Fruit fly (Drosophila melanogaster) whole organism, embryonic: ENCODE data around the gene Dpy-30L1.

Experiments used
- CG10543 ChIP-seq: fragments of 200-800 bp; sonication (Bioruptor generic); optimal IDR thresholded peaks from 3 replicates; lab custom pipeline; 2017; ENCODE audit warnings: missing biosample characterization, mild to moderate bottlenecking, missing genetic modification characterization, moderate library complexity
- CG11398 ChIP-seq: fragments of 200-800 bp; sonication (Bioruptor generic); optimal IDR thresholded peaks from 2 replicates; lab custom pipeline; 2016; ENCODE audit warnings: missing biosample characterization, missing genetic modification characterization
- CG14860 ChIP-seq: fragments of 200-800 bp; sonication (Bioruptor generic); IDR thresholded peaks from 3 replicates; pipeline ENCODE4 v1.3.6; 2022; ENCODE audit warnings: missing biosample characterization, missing genetic modification characterization; ENCODE audit not compliant: partially characterized antibody
- CG1602 ChIP-seq: fragments of 200-800 bp; sonication (Bioruptor generic); optimal IDR thresholded peaks from 3 replicates; lab custom pipeline; 2016; ENCODE audit warnings: missing biosample characterization, missing genetic modification characterization
- CG2120 ChIP-seq: fragments of 200-800 bp; sonication (Bioruptor generic); optimal IDR thresholded peaks from 3 replicates; lab custom pipeline; 2016; ENCODE audit warnings: missing biosample characterization, missing genetic modification characterization
- CG2202 ChIP-seq: fragments of 200-800 bp; sonication (Bioruptor generic); optimal IDR thresholded peaks from 2 replicates; lab custom pipeline; 2018; ENCODE audit warnings: missing biosample characterization, mild to moderate bottlenecking, missing genetic modification characterization
- CG2678 ChIP-seq: fragments of 200-800 bp; sonication (Bioruptor generic); optimal IDR thresholded peaks from 3 replicates; lab custom pipeline; 2019; ENCODE audit warnings: missing biosample characterization, mild to moderate bottlenecking, missing genetic modification characterization, moderate library complexity
- CG30020 ChIP-seq: fragments of 200-800 bp; optimal IDR thresholded peaks from 2 replicates; lab custom pipeline; 2019; ENCODE audit warnings: missing biosample characterization, mild to moderate bottlenecking, missing genetic modification characterization, moderate library complexity
- CG31365 ChIP-seq: fragments of 200-800 bp; sonication (Bioruptor generic); optimal IDR thresholded peaks from 2 replicates; lab custom pipeline; 2018; ENCODE audit warnings: missing biosample characterization, mild to moderate bottlenecking, missing genetic modification characterization
- CG34224 ChIP-seq: fragments of 200-800 bp; sonication (Bioruptor generic); IDR thresholded peaks from 3 replicates; pipeline ENCODE4 v1.3.6; 2022; ENCODE audit warnings: missing biosample characterization, missing genetic modification characterization; ENCODE audit not compliant: partially characterized antibody
- CG4328 ChIP-seq: fragments of 200-800 bp; sonication (Bioruptor generic); optimal IDR thresholded peaks from 3 replicates; lab custom pipeline; 2017; ENCODE audit warnings: missing biosample characterization, missing genetic modification reagents, missing genetic modification characterization
- CG43689 ChIP-seq: fragments of 200-800 bp; sonication (Bioruptor generic); IDR thresholded peaks from 2 replicates; pipeline ENCODE4 v1.3.6; 2022; ENCODE audit warnings: missing biosample characterization, missing genetic modification characterization
- CG5180 ChIP-seq: fragments of 200-800 bp; sonication (Bioruptor generic); optimal IDR thresholded peaks from 3 replicates; lab custom pipeline; 2017; ENCODE audit warnings: missing biosample characterization, missing genetic modification characterization, mild to moderate bottlenecking, moderate library complexity, missing genetic modification reagents
- CG5245 ChIP-seq: fragments of 200-800 bp; sonication (Bioruptor generic); optimal IDR thresholded peaks from 3 replicates; lab custom pipeline; 2016; ENCODE audit warnings: missing biosample characterization, missing genetic modification characterization
- CG6254 ChIP-seq: fragments of 200-800 bp; sonication (Bioruptor generic); optimal IDR thresholded peaks from 3 replicates; lab custom pipeline; 2017; ENCODE audit warnings: mild to moderate bottlenecking, missing biosample characterization, missing genetic modification reagents, missing genetic modification characterization
- CG7372 ChIP-seq: fragments of 200-800 bp; sonication (Bioruptor generic); IDR thresholded peaks from 2 replicates; pipeline ENCODE4 v1.3.6; 2022; ENCODE audit warnings: missing biosample characterization, missing genetic modification characterization
- CG7987 ChIP-seq: fragments of 200-800 bp; sonication (Bioruptor generic); optimal IDR thresholded peaks from 2 replicates; lab custom pipeline; 2018; ENCODE audit warnings: missing biosample characterization, mild to moderate bottlenecking, missing genetic modification characterization, moderate library complexity
- CG9437 ChIP-seq: fragments of 200-800 bp; sonication (Bioruptor generic); optimal IDR thresholded peaks from 2 replicates; lab custom pipeline; 2018; ENCODE audit warnings: missing biosample characterization, mild to moderate bottlenecking, missing genetic modification characterization
- CG9609 ChIP-seq: fragments of 200-800 bp; sonication (Bioruptor generic); optimal IDR thresholded peaks from 3 replicates; lab custom pipeline; 2016; ENCODE audit warnings: missing biosample characterization, missing genetic modification characterization
- E2f1 ChIP-seq: fragments of 200-800 bp; sonication (Bioruptor generic); IDR thresholded peaks from 2 replicates; pipeline ENCODE4 v1.3.6; 2022; ENCODE audit warnings: missing biosample characterization, missing genetic modification characterization
- Hmx ChIP-seq: fragments of 200-800 bp; sonication (Bioruptor generic); optimal IDR thresholded peaks from 2 replicates; lab custom pipeline; 2016; ENCODE audit warnings: missing biosample characterization, missing genetic modification characterization
- Hsf ChIP-seq: fragments of 200-800 bp; sonication (Bioruptor generic); optimal IDR thresholded peaks from 3 replicates; lab custom pipeline; 2016; ENCODE audit warnings: missing biosample characterization, missing genetic modification characterization
- MBD-R2 ChIP-seq: fragments of 200-800 bp; sonication (Bioruptor generic); IDR thresholded peaks from 2 replicates; pipeline ENCODE4 v1.3.6; 2022; ENCODE audit warnings: missing biosample characterization, missing genetic modification characterization
- Max ChIP-seq: fragments of 200-800 bp; sonication (Bioruptor generic); optimal IDR thresholded peaks from 2 replicates; lab custom pipeline; 2016; ENCODE audit warnings: missing biosample characterization, mild to moderate bottlenecking, missing genetic modification characterization
- NC2α ChIP-seq: fragments of 200-800 bp; sonication (Bioruptor generic); optimal IDR thresholded peaks from 2 replicates; lab custom pipeline; 2016; ENCODE audit warnings: missing biosample characterization, missing genetic modification characterization
- Nf-YC ChIP-seq: fragments of 200-800 bp; optimal IDR thresholded peaks from 3 replicates; lab custom pipeline; 2019; ENCODE audit warnings: missing biosample characterization, mild to moderate bottlenecking, missing genetic modification characterization, moderate library complexity
- Oaz ChIP-seq: fragments of 200-800 bp; sonication (Bioruptor generic); IDR thresholded peaks from 2 replicates; pipeline ENCODE4 v1.3.6; 2022; ENCODE audit warnings: missing biosample characterization, missing genetic modification characterization
- Sox100B ChIP-seq: fragments of 200-800 bp; sonication (Bioruptor generic); optimal IDR thresholded peaks from 3 replicates; lab custom pipeline; 2018; ENCODE audit warnings: missing biosample characterization, mild to moderate bottlenecking, missing genetic modification characterization
- abd-A ChIP-seq: fragments of 200-800 bp; sonication (Bioruptor generic); optimal IDR thresholded peaks from 3 replicates; lab custom pipeline; 2019; ENCODE audit warnings: missing biosample characterization, mild to moderate bottlenecking, missing genetic modification characterization, moderate library complexity
- amos ChIP-seq: fragments of 200-800 bp; sonication (Bioruptor generic); IDR thresholded peaks from 2 replicates; pipeline ENCODE4 v1.3.6; 2022; ENCODE audit warnings: missing biosample characterization, missing genetic modification characterization; ENCODE audit not compliant: partially characterized antibody
- chinmo ChIP-seq: fragments of 200-800 bp; sonication (Bioruptor generic); IDR thresholded peaks from 4 replicates; pipeline ENCODE4 v1.3.6; 2022; ENCODE audit warnings: missing biosample characterization, missing genetic modification characterization; ENCODE audit not compliant: partially characterized antibody
- crc ChIP-seq: fragments of 200-800 bp; sonication (Bioruptor generic); optimal IDR thresholded peaks from 2 replicates; lab custom pipeline; 2016; ENCODE audit warnings: missing biosample characterization, missing genetic modification characterization
- cwo ChIP-seq: fragments of 200-800 bp; sonication (Bioruptor generic); optimal IDR thresholded peaks from 3 replicates; lab custom pipeline; 2017; ENCODE audit warnings: missing biosample characterization, missing genetic modification characterization, mild to moderate bottlenecking, moderate library complexity, missing genetic modification reagents
- ems ChIP-seq: fragments of 200-800 bp; sonication (Bioruptor generic); optimal IDR thresholded peaks from 3 replicates; lab custom pipeline; 2016; ENCODE audit warnings: missing biosample characterization, missing genetic modification characterization
- hth ChIP-seq: fragments of >200 bp; optimal IDR thresholded peaks from 2 replicates; lab custom pipeline; 2017; ENCODE audit warnings: inconsistent platforms
- nerfin-1 ChIP-seq: fragments of 200-800 bp; sonication (Bioruptor generic); optimal IDR thresholded peaks from 3 replicates; lab custom pipeline; 2019; ENCODE audit warnings: missing biosample characterization, mild to moderate bottlenecking, missing genetic modification characterization, moderate library complexity
- oc ChIP-seq: fragments of 200-800 bp; sonication (Bioruptor generic); optimal IDR thresholded peaks from 2 replicates; lab custom pipeline; 2018; ENCODE audit warnings: missing biosample characterization, mild to moderate bottlenecking, missing genetic modification characterization, moderate library complexity
- otp ChIP-seq: fragments of 200-800 bp; sonication (Bioruptor generic); IDR thresholded peaks from 3 replicates; pipeline ENCODE4, ENCODE4 v1.3.6; 2022; ENCODE audit warnings: missing biosample characterization, missing genetic modification characterization
- pan ChIP-seq, 4 experiments: fragments of >200 bp in 3 of 4; fragments of 200-800 bp in 1 of 4; sonication (Bioruptor generic) in 1 of 4; optimal IDR thresholded peaks in 3 of 4; IDR thresholded peaks in 1 of 4; 2 replicates each; pipeline versions ENCODE4 v1.3.6 to Lab custom; 2017 to 2022; ENCODE audit warnings: missing biosample characterization in 2 of 4, missing genetic modification characterization in 2 of 4, mixed read lengths in 1 of 4
- peb ChIP-seq: fragments of 200-800 bp; sonication (Bioruptor generic); IDR thresholded peaks from 2 replicates; pipeline ENCODE4 v1.3.6; 2022; ENCODE audit warnings: missing biosample characterization, missing genetic modification characterization
- pita ChIP-seq: fragments of 200-800 bp; sonication (Bioruptor generic); optimal IDR thresholded peaks from 2 replicates; lab custom pipeline; 2017; ENCODE audit warnings: missing biosample characterization, mild to moderate bottlenecking, missing genetic modification characterization
- repo ChIP-seq: fragments of 200-800 bp; sonication (Bioruptor generic); optimal IDR thresholded peaks from 2 replicates; lab custom pipeline; 2016; ENCODE audit warnings: missing biosample characterization, missing genetic modification characterization
- schlank ChIP-seq: fragments of 200-800 bp; sonication (Bioruptor generic); optimal IDR thresholded peaks from 2 replicates; lab custom pipeline; 2018; ENCODE audit warnings: missing biosample characterization, mild to moderate bottlenecking, missing genetic modification characterization
- scrt ChIP-seq: fragments of 200-800 bp; sonication (Bioruptor generic); optimal IDR thresholded peaks from 2 replicates; lab custom pipeline; 2018; ENCODE audit warnings: missing biosample characterization, mild to moderate bottlenecking, missing genetic modification characterization, moderate library complexity
- slp2 ChIP-seq: fragments of 200-800 bp; sonication (Bioruptor generic); optimal IDR thresholded peaks from 2 replicates; lab custom pipeline; 2016; ENCODE audit warnings: missing biosample characterization, missing genetic modification characterization
- sr ChIP-seq: fragments of 200-800 bp; sonication (Bioruptor generic); IDR thresholded peaks from 3 replicates; pipeline ENCODE4 v1.3.6; 2022; ENCODE audit warnings: missing biosample characterization, missing genetic modification characterization
- tio ChIP-seq: fragments of 200-800 bp; sonication (Bioruptor generic); optimal IDR thresholded peaks from 2 replicates; lab custom pipeline; 2017; ENCODE audit warnings: missing biosample characterization, missing genetic modification characterization, inconsistent platforms
- tll ChIP-seq, 2 experiments: fragments of 200-800 bp in 1 of 2; fragments of >200 bp in 1 of 2; sonication (Bioruptor generic) in 1 of 2; optimal IDR thresholded peaks; 2 replicates each; lab custom pipeline; 2017 to 2019; ENCODE audit warnings: missing biosample characterization in 2 of 2, missing genetic modification characterization in 2 of 2, mild to moderate bottlenecking in 1 of 2, moderate library complexity in 1 of 2
- twi ChIP-seq: fragments of 200-800 bp; optimal IDR thresholded peaks from 2 replicates; lab custom pipeline; 2019; ENCODE audit warnings: missing biosample characterization, mild to moderate bottlenecking, missing genetic modification characterization, moderate library complexity
- vnd ChIP-seq: fragments of 200-800 bp; sonication (Bioruptor generic); IDR thresholded peaks from 3 replicates; pipeline ENCODE4 v1.3.6; 2022; ENCODE audit warnings: missing biosample characterization, missing genetic modification characterization; ENCODE audit not compliant: partially characterized antibody

Gene Dpy-30L1

DNA sequence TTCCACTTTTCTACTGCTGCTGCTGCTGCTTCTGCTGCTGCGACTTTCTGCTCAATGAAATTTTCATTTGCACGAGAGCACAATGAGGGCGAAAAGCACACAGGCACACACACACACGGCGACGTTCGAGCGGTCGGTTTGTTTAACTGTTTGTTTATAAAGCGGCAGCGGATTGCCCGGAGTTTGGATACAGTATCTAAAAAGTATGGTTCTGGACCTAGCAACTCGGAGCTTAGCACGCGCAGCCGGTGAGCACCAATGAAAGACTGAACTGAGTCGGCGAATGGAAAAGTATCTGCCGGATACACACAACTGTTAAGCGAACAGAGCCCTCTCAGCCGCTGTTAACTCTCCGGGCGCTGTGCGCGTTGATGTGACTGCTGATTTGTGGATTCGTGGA, 23.6 kb downstream of the Dpy-30L1 start, which contains the start of gene CG17124 (continued):
- TF ChIP-seq CG2120 (GFP tag; lab: Kevin White, UChicago) (peak; percentile 4), CG11398 (GFP tag; lab: Kevin White, UChicago) (peak; percentile 9), CG5245 (GFP tag; lab: Kevin White, UChicago) (no peak), Oaz (GFP tag; lab: Robert Waterston, UW) (no peak), crc (GFP tag; lab: Kevin White, UChicago) (no peak), CG2678 (tag; lab: Kevin White, UChicago) (peak; percentile 37), hth (lab: Kevin White, UChicago) (no peak), chinmo (GFP tag; lab: Robert Waterston, UW) (peak; percentile 84; the same call in 3 of the 4 replicates), repo (peak; percentile 35), Max (GFP tag; lab: Kevin White, UChicago) (no peak), amos (peak; percentile 40; the same call in 1 of the 2 replicates), scrt (GFP tag; lab: Kevin White, UChicago) (peak; percentile 55), nerfin-1 (peak; percentile 17), oc (tag; lab: Kevin White, UChicago) (peak; percentile 44), CG7987 (GFP tag; lab: Kevin White, UChicago) (peak; percentile 67), vnd (no peak), abd-A (tag; lab: Kevin White, UChicago) (peak; percentile 87), CG10543 (GFP tag; lab: Kevin White, UChicago) (peak; percentile 74), twi (tag; lab: Kevin White, UChicago) (no peak), CG2202 (tag; lab: Kevin White, UChicago) (no peak), schlank (tag; lab: Kevin White, UChicago) (peak; percentile 28), CG5180 (peak; percentile 72), CG7372 (GFP tag; lab: Robert Waterston, UW) (no peak), CG1602 (no peak), pita (GFP tag; lab: Kevin White, UChicago) (no peak), Nf-YC (tag; lab: Kevin White, UChicago) (peak; percentile 69), cwo (GFP tag; lab: Kevin White, UChicago) (no peak), slp2 (GFP tag; lab: Kevin White, UChicago) (no peak), CG14860 (GFP tag; lab: Robert Waterston, UW) (no peak), tio (no peak), CG43689 (no peak), CG4328 (GFP tag; lab: Kevin White, UChicago) (no peak), NC2α (GFP tag; lab: Kevin White, UChicago) (no peak), CG30020 (tag; lab: Kevin White, UChicago) (no peak), Hsf (no peak), otp (GFP tag; lab: Robert Waterston, UW) (0 out of 3 replicates have a peak, but pooled peaks have one; percentile 46), CG34224 (no peak; the same call in 2 of the 3 replicates), sr (peak; percentile 14; the same call in 1 of the 3 replicates), tll (GFP tag; optimal IDR thresholded peaks at IDR 0.05; lab: Kevin White, UChicago) (no peak), E2f1 (GFP tag; lab: Robert Waterston, UW) (no peak), pan (optimal IDR thresholded peaks at IDR 0.05; lab: Kevin White, UChicago) (no peak), pan (GFP tag; optimal IDR thresholded peaks at IDR 0.05 in 1 of 2, IDR thresholded peaks at IDR 0.05 in 1 of 2) (peak in 1 of 2 experiments; percentile 48), CG31365 (tag; lab: Kevin White, UChicago) (no peak), Sox100B (GFP tag; lab: Kevin White, UChicago) (no peak), peb (GFP tag; lab: Robert Waterston, UW) (no peak), Hmx (no peak), CG9609 (GFP tag; lab: Kevin White, UChicago) (no peak), CG9437 (GFP tag; lab: Kevin White, UChicago) (no peak), ems (GFP tag; lab: Kevin White, UChicago) (no peak), MBD-R2 (GFP tag; lab: Robert Waterston, UW) (peak; percentile 21; the same call in 1 of the 2 replicates), CG6254 (GFP tag; lab: Kevin White, UChicago) (no peak)
